Fruit fly (Drosophila melanogaster) whole organism, embryonic: Measurements from ENCODE around the gene Tsen2.
A peak's percentile ranks its signal among the peaks of the same experiment; 100 is the strongest.

Source experiments
- BEAF-32 ChIP-seq: fragments of 200-800 bp; sonication (Bioruptor generic); optimal IDR thresholded peaks from 3 replicates; lab custom pipeline; 2017; ENCODE audit warnings: missing biosample characterization, missing genetic modification characterization, mild to moderate bottlenecking, moderate library complexity, missing genetic modification reagents
- CG17612 ChIP-seq: fragments of 200-800 bp; sonication (Bioruptor generic); IDR thresholded peaks from 2 replicates; pipeline ENCODE4 v1.3.6; 2022; ENCODE audit warnings: missing biosample characterization, missing genetic modification characterization
- CG8924 ChIP-seq: fragments of 200-800 bp; optimal IDR thresholded peaks from 3 replicates; lab custom pipeline; 2019; ENCODE audit warnings: missing biosample characterization, mild to moderate bottlenecking, missing genetic modification characterization, moderate library complexity
- CG9797 ChIP-seq: fragments of 200-800 bp; sonication (Bioruptor generic); optimal IDR thresholded peaks from 3 replicates; lab custom pipeline; 2018; ENCODE audit warnings: missing biosample characterization, mild to moderate bottlenecking, missing genetic modification characterization
- Oli ChIP-seq: fragments of 200-800 bp; sonication (Bioruptor generic); optimal IDR thresholded peaks from 2 replicates; lab custom pipeline; 2018; ENCODE audit warnings: missing biosample characterization, mild to moderate bottlenecking, missing genetic modification characterization, moderate library complexity
- sob ChIP-seq: fragments of 200-800 bp; sonication (Bioruptor generic); IDR thresholded peaks from 2 replicates; pipeline ENCODE4 v1.3.6; 2022; ENCODE audit warnings: missing biosample characterization, missing genetic modification characterization

dm6 chr2L:16703753-16704152 lies 25.8 kb upstream of the Tsen2 start:
- TF ChIP-seq CG17612 (GFP tag; lab: Robert Waterston, UW) (no peak), CG8924 (no peak), CG9797 (no peak), sob (peak; percentile 55; the same call in 1 of the 2 replicates), Oli (tag; lab: Kevin White, UChicago) (peak; percentile 55), BEAF-32 (GFP tag; lab: Kevin White, UChicago) (no peak)
